Worm (Caenorhabditis elegans) whole organism, L3 larva: ENCODE data around the gene F32H5.3.

Experiments
- R02D3.7 ChIP-seq: fragments of 150-350 bp; optimal IDR thresholded peaks from 2 replicates; lab custom pipeline; 2014; ENCODE audit warnings: missing biosample characterization, missing genetic modification characterization
- aly-2 ChIP-seq: fragments of 150-350 bp; optimal IDR thresholded peaks from 2 replicates; lab custom pipeline; 2014; ENCODE audit warnings: missing biosample characterization, missing genetic modification characterization
- fkh-10 ChIP-seq: sonication (generic microtip); optimal IDR thresholded peaks from 2 replicates; lab custom pipeline; 2017; ENCODE audit warnings: missing biosample characterization, missing genetic modification reagents, missing genetic modification characterization
- nhr-25 ChIP-seq: sonication (generic microtip); optimal IDR thresholded peaks from 2 replicates; lab custom pipeline; 2017; ENCODE audit warnings: missing biosample characterization, missing genetic modification characterization
- nhr-28 ChIP-seq: fragments of 150-350 bp; optimal IDR thresholded peaks from 2 replicates; lab custom pipeline; 2014; ENCODE audit warnings: missing biosample characterization, missing genetic modification characterization
- nhr-76 ChIP-seq: fragments of 150-350 bp; sonication (generic microtip); optimal IDR thresholded peaks from 5 replicates; lab custom pipeline; 2014; ENCODE audit warnings: missing biosample characterization, missing genetic modification characterization
- nhr-77 ChIP-seq: fragments of 150-350 bp; optimal IDR thresholded peaks from 2 replicates; lab custom pipeline; 2014; ENCODE audit warnings: missing biosample characterization, missing genetic modification characterization
- unc-39 ChIP-seq: sonication (generic microtip); optimal IDR thresholded peaks from 4 replicates; lab custom pipeline; 2017; ENCODE audit warnings: missing biosample characterization, missing genetic modification characterization

ce11 chrV:13357652-13358281, 1.4 kb upstream of the F32H5.3 start, which contains the start of gene F32H5.1:
- TF ChIP-seq unc-39 (tag; lab: Kevin White, UChicago) (no peak), nhr-28 (tag; lab: Kevin White, UChicago) (no peak), aly-2 (tag; lab: Kevin White, UChicago) (no peak), nhr-77 (tag; lab: Kevin White, UChicago) (no peak), fkh-10 (GFP tag; lab: Kevin White, UChicago) (no peak), nhr-76 (tag; lab: Kevin White, UChicago) (no peak), nhr-25 (tag; lab: Kevin White, UChicago) (no peak), R02D3.7 (tag; lab: Kevin White, UChicago) (no peak)
